Fruit fly (Drosophila melanogaster): ENCODE data around the gene Rbp1-like.

DNA sequence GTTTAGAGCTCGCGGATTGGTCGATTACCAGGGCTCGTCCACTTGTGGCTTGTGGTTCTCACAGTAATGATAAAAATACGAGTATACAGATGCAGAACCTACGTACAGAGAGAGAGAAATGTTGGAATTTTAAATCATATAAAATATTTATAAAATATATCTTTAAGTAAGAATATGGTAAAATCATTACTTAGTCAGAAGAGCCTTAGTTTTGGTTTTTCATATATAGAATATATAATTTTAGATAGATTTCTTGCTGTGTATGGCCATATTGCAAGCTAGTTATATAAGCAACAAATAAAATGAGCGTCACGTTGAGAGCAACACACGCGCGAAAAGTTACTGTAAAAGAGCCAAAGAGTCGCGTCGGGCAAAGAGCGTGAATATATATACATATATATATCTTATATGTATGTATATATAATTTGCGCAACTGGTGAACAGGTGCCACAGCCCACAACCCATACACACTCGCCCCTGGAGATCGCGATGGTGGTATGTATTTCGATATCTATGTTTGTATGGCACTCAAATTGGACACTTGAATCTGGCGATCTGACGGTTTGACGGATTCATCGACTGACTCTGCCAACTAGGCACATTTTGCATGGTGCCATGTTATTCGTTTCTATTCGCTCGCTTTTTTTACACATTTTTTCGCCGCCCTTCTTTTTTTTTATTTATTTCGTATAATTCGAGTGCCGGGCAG lies 5.9 kb upstream of the Rbp1-like start:
- TF ChIP-seq CG8478 (optimal IDR thresholded peaks at IDR 0.05): no peak
- TF ChIP-seq CTCF (optimal IDR thresholded peaks at IDR 0.05): no peak
